Worm (Caenorhabditis elegans): ENCODE measurements around the gene atg-16.2.

The atg-16.2 gene

DNA sequence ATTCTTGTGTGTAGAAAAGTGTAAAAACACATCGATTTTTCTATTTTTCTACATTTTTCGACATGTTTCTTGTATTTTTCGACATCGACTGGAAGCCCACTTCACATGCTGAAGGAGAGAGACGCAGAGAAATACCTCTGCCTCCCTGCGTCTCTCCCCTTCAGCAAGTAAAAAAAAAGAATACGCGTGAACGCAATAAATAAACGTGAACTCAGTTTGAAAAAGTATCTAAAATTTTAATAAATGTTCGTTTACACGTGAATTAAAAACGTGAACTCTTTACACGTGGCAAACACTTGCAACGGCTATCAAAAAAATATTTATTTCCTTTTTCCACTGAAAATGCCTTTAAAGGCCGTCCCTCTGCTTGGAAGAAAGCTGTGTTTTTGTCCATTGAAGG lies 49.6 kb upstream of the atg-16.2 start, which contains the start of gene R05G9.1:
Gene R05G9.1 (plus strand): TSS at position 343 of the 400 bp plus-strand sequence.
- peak; percentile 43 for TF ChIP-seq lin-14 (GFP tag; optimal IDR thresholded peaks at IDR 0.05)
- peak; percentile 19 to 35 for TF ChIP-seq efl-1 (optimal IDR thresholded peaks at IDR 0.05)
- peak; percentile 1 to 90 for TF ChIP-seq efl-1 (GFP tag; optimal IDR thresholded peaks at IDR 0.05 in 1 of 2)
- no peak for TF ChIP-seq ceh-82 (tag; optimal IDR thresholded peaks at IDR 0.05)
- TF ChIP-seq snu-23 (GFP tag; optimal IDR thresholded peaks at IDR 0.05), result no peak
- TF ChIP-seq nhr-90 (tag; optimal IDR thresholded peaks at IDR 0.05; ENCODE audit: poor library complexity), result no peak

ce11 chrII:6501420-6501819 lies 48.2 kb upstream of the atg-16.2 start, which contains the start of gene R05G9.3:
Gene R05G9.3, minus strand, starts transcription at chrII:6501520.
- no peak for TF ChIP-seq hpl-2 (GFP tag; optimal IDR thresholded peaks at IDR 0.05)
- TF ChIP-seq tlp-1 (tag; optimal IDR thresholded peaks at IDR 0.05), result no peak
- TF ChIP-seq nhr-20 (tag; optimal IDR thresholded peaks at IDR 0.05), result no peak
- no peak for TF ChIP-seq elt-3 (tag; optimal IDR thresholded peaks at IDR 0.05)
- no peak for TF ChIP-seq lin-13 (GFP tag; optimal IDR thresholded peaks at IDR 0.05)
- no peak for TF ChIP-seq efl-1 (optimal IDR thresholded peaks at IDR 0.05)
- TF ChIP-seq efl-1 (GFP tag; optimal IDR thresholded peaks at IDR 0.05 in 1 of 2), result no peak
- no peak for TF ChIP-seq dsc-1 (tag; optimal IDR thresholded peaks at IDR 0.05)
- no peak for TF ChIP-seq sox-4 (tag; optimal IDR thresholded peaks at IDR 0.05)
- TF ChIP-seq nhr-11 (tag; optimal IDR thresholded peaks at IDR 0.05), result no peak
- no peak for TF ChIP-seq dpl-1 (GFP tag; optimal IDR thresholded peaks at IDR 0.05)
- no peak for TF ChIP-seq hlh-17 (GFP tag; optimal IDR thresholded peaks at IDR 0.05; ENCODE audit: borderline replicate concordance)
- no peak for TF ChIP-seq ceh-90 (tag; optimal IDR thresholded peaks at IDR 0.05)
- TF ChIP-seq hlh-4 (tag; optimal IDR thresholded peaks at IDR 0.05), result no peak

DNA sequence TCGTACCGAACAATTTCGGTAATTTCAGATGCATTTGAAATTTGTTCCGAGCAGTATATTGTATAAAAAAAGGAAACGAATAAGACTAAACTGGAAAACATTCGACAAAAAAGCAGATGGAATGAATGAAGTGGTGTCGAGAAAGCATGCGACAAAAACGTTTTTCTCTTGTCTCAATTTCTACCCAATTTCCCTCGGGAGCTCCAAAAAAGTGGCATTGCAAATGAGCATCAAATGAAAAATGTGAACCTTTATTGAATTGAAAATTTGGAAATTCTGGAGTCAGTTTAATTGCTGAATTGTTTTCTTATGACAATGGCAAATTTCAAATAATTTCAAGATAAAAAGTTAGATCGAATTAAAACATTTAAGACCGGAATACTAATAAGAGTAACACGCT lies 47.0 kb upstream of the atg-16.2 start, which contains the start of gene R05G9.5:
Gene R05G9.5 (minus strand): TSS at position 101 of the 400 bp plus-strand sequence.
- peak; percentile 12 for TF ChIP-seq lin-14 (GFP tag; optimal IDR thresholded peaks at IDR 0.05)
- TF ChIP-seq Y116A8C.19 (tag; optimal IDR thresholded peaks at IDR 0.05; ENCODE audit: borderline replicate concordance), result no peak
- TF ChIP-seq pag-3 (tag; optimal IDR thresholded peaks at IDR 0.05; ENCODE audit: borderline replicate concordance, insufficient read depth), result no peak

DNA sequence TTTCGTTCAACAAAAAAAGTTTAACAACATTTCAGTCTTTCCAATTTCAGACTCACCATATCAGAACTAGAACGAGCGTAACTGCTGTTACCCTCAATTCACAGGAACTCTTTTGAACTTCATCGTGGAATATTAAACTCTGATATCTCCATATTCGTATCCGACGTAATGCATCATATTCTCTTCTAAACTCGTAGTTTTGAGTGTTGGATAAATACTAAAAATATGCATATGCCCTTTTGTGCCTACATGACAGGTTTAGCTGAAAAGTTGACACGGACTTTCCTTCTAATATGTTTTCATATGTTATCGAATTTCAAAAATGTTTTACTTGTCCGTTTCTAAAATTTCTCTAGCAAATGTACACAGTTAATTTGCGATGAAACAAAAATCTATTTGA lies 45.9 kb upstream of the atg-16.2 start, which contains the start of gene twk-49:
Gene twk-49 (minus strand): TSS at position 101 of the 400 bp plus-strand sequence.
- TF ChIP-seq dpl-1 (GFP tag; optimal IDR thresholded peaks at IDR 0.05) (no peak), lin-39 (tag; optimal IDR thresholded peaks at IDR 0.05) (no peak), ztf-4 (tag; optimal IDR thresholded peaks at IDR 0.05) (no peak), nhr-20 (tag; optimal IDR thresholded peaks at IDR 0.05) (no peak), C16A3.4 (tag; optimal IDR thresholded peaks at IDR 0.05) (no peak)

ce11 chrII:6498609-6499008 lies 45.4 kb upstream of the atg-16.2 start:
- TF ChIP-seq nhr-237 (tag; optimal IDR thresholded peaks at IDR 0.05) (no peak), lin-14 (GFP tag; optimal IDR thresholded peaks at IDR 0.05) (peak; percentile 59), fkh-10 (GFP tag; optimal IDR thresholded peaks at IDR 0.05) (peak; percentile 44), zip-4 (GFP tag; optimal IDR thresholded peaks at IDR 0.05) (no peak), ceh-90 (tag; optimal IDR thresholded peaks at IDR 0.05) (no peak), lin-15B (tag; optimal IDR thresholded peaks at IDR 0.05) (no peak), jun-1 (tag; optimal IDR thresholded peaks at IDR 0.05) (no peak)

ce11 chrII:6497137-6497536 lies 43.9 kb upstream of the atg-16.2 start:
- TF ChIP-seq pax-3 (tag; optimal IDR thresholded peaks at IDR 0.05), result no peak
- TF ChIP-seq lin-14 (GFP tag; optimal IDR thresholded peaks at IDR 0.05), result peak; percentile 58
- no peak for TF ChIP-seq aly-2 (tag; optimal IDR thresholded peaks at IDR 0.05)

All from whole organism, L1 larva.